Fruit fly (Drosophila melanogaster): Measurements from ENCODE around the gene Pcif1.

- no peak for TF ChIP-seq kay (GFP tag; ENCODE audit: borderline replicate concordance)
- no peak for TF ChIP-seq CG5204 (GFP tag; optimal IDR thresholded peaks at IDR 0.05)
- peak; percentile 74 for TF ChIP-seq Hr96 (GFP tag; optimal IDR thresholded peaks at IDR 0.05)
- peak; percentile 47 for TF ChIP-seq CG14711 (tag; optimal IDR thresholded peaks at IDR 0.05)
- peak; percentile 44 for TF ChIP-seq CG7101 (tag; optimal IDR thresholded peaks at IDR 0.05)
- peak; percentile 39 for TF ChIP-seq Mnt (GFP tag; optimal IDR thresholded peaks at IDR 0.05)
These were observed 7.6 kb downstream of the Pcif1 start, which contains the start of the genes Pex16 and Pex14 for dm6 chr3L:20778224-20779063.

Data from whole organism, adult.